In genomic region chr2L:19134814-19135523, dm6 we compare ENCODE assay signal across 6 fruit fly cellular contexts.
A peak's percentile ranks its signal among the peaks of the same experiment; 100 is the strongest.
TF ChIP-seq lines count a peak whose summit lies in the region.

Polr1D (minus strand) TSS chr2L:19135233.

- TF ChIP-seq CTCF in whole organism, embryonic (GFP tag; optimal IDR thresholded peaks at IDR 0.05; lab: Kevin White, UChicago), result no peak

TF ChIP-seq in whole organism, 6 proteins besides CTCF, POLR2A, EP300 and RAD21:
- TF ChIP-seq Dll (optimal IDR thresholded peaks at IDR 0.05; lab: Kevin White, UChicago) (peak; percentile 69), CG8478 (optimal IDR thresholded peaks at IDR 0.05; lab: Kevin White, UChicago) (no peak), EcR (GFP tag; optimal IDR thresholded peaks at IDR 0.05; lab: Kevin White, UChicago) (no peak)
TF ChIP-seq in whole organism: peak in this region for 1.

TF ChIP-seq in whole organism, adult, 20 proteins besides CTCF, POLR2A, EP300 and RAD21:
- peak; percentile 50 for TF ChIP-seq Mnt (GFP tag; optimal IDR thresholded peaks at IDR 0.05; lab: Kevin White, UChicago)
- peak; percentile 98 for TF ChIP-seq pad (GFP tag; optimal IDR thresholded peaks at IDR 0.05; lab: Kevin White, UChicago)
- TF ChIP-seq tj (GFP tag; optimal IDR thresholded peaks at IDR 0.05; lab: Kevin White, UChicago), result peak; percentile 92
- TF ChIP-seq CG14711 (tag; optimal IDR thresholded peaks at IDR 0.05; lab: Kevin White, UChicago), result no peak
- peak; percentile 80 for TF ChIP-seq ovo (GFP tag; optimal IDR thresholded peaks at IDR 0.05; lab: Kevin White, UChicago)

TF ChIP-seq in whole organism, embryonic, 481 proteins besides CTCF, POLR2A, EP300 and RAD21 (continues in another document):
- TF ChIP-seq CG3163 (GFP tag; optimal IDR thresholded peaks at IDR 0.05; lab: Kevin White, UChicago), result no peak
- 0 out of 2 replicates have a peak, but pooled peaks have one; percentile 30 for TF ChIP-seq chm (GFP tag; IDR thresholded peaks at IDR 0.05; lab: Robert Waterston, UW)
- no peak for TF ChIP-seq p53 (GFP tag; optimal IDR thresholded peaks at IDR 0.05; lab: Kevin White, UChicago)
- no peak for TF ChIP-seq ind (GFP tag; optimal IDR thresholded peaks at IDR 0.05; lab: Kevin White, UChicago)
- no peak for TF ChIP-seq Atf3 (GFP tag; optimal IDR thresholded peaks at IDR 0.05; lab: Kevin White, UChicago)
- no peak for TF ChIP-seq CkIIα-i1 (GFP tag; IDR thresholded peaks at IDR 0.05; lab: Robert Waterston, UW)
- TF ChIP-seq bowl (GFP tag; IDR thresholded peaks at IDR 0.05; lab: Robert Waterston, UW), result no peak; the same call in 1 of the 2 replicates
- TF ChIP-seq CG6654 (GFP tag; optimal IDR thresholded peaks at IDR 0.05; lab: Kevin White, UChicago), result no peak
- TF ChIP-seq dimm (GFP tag; IDR thresholded peaks at IDR 0.05; lab: Robert Waterston, UW), result no peak
- TF ChIP-seq CG1792 (GFP tag; optimal IDR thresholded peaks at IDR 0.05; lab: Kevin White, UChicago), result no peak
- TF ChIP-seq CG12391 (tag; optimal IDR thresholded peaks at IDR 0.05; lab: Kevin White, UChicago), result peak; percentile 50
- TF ChIP-seq ato (GFP tag; IDR thresholded peaks at IDR 0.05; lab: Robert Waterston, UW; ENCODE audit: partially characterized antibody), result no peak
- TF ChIP-seq CG17568 (GFP tag; optimal IDR thresholded peaks at IDR 0.05; lab: Kevin White, UChicago), result no peak
- TF ChIP-seq Bteb2 (GFP tag; optimal IDR thresholded peaks at IDR 0.05; lab: Kevin White, UChicago), result no peak
- no peak for TF ChIP-seq CG3281 (GFP tag; optimal IDR thresholded peaks at IDR 0.05; lab: Kevin White, UChicago)
- TF ChIP-seq CG14860 (GFP tag; IDR thresholded peaks at IDR 0.05; lab: Robert Waterston, UW; ENCODE audit: partially characterized antibody), result no peak
- TF ChIP-seq insv (GFP tag; optimal IDR thresholded peaks at IDR 0.05; lab: Kevin White, UChicago), result peak; percentile 55 to 98
- no peak for TF ChIP-seq eyg (GFP tag; optimal IDR thresholded peaks at IDR 0.05; lab: Kevin White, UChicago)
- TF ChIP-seq CG9797 (GFP tag; optimal IDR thresholded peaks at IDR 0.05; lab: Kevin White, UChicago), result no peak
- TF ChIP-seq Side (GFP tag; optimal IDR thresholded peaks at IDR 0.05; lab: Kevin White, UChicago), result no peak

TF ChIP-seq in whole organism, prepupa, 60 proteins besides CTCF, POLR2A, EP300 and RAD21 (continues in another document):
- TF ChIP-seq svp (GFP tag; lab: Kevin White, UChicago) (peak; percentile 84), salr (GFP tag; optimal IDR thresholded peaks at IDR 0.05; lab: Kevin White, UChicago) (peak in 1 of 2 experiments; percentile 26), Lpt (GFP tag; optimal IDR thresholded peaks at IDR 0.05; lab: Kevin White, UChicago) (peak; percentile 50), CG6163 (GFP tag; IDR thresholded peaks at IDR 0.05; lab: Robert Waterston, UW) (peak; percentile 41; the same call in 1 of the 3 replicates), achi (GFP tag; optimal IDR thresholded peaks at IDR 0.05; lab: Kevin White, UChicago) (peak; percentile 60), fd59A (GFP tag; optimal IDR thresholded peaks at IDR 0.05; lab: Kevin White, UChicago) (peak; percentile 20), eg (GFP tag; IDR thresholded peaks at IDR 0.05; lab: Robert Waterston, UW) (peak; percentile 11; the same call in 1 of the 3 replicates), CG32006 (GFP tag; optimal IDR thresholded peaks at IDR 0.05; lab: Kevin White, UChicago) (peak; percentile 38), pdm3 (GFP tag; optimal IDR thresholded peaks at IDR 0.05; lab: Kevin White, UChicago) (no peak), Blimp-1 (GFP tag; optimal IDR thresholded peaks at IDR 0.05; lab: Kevin White, UChicago) (peak; percentile 28), ss (GFP tag; optimal IDR thresholded peaks at IDR 0.05; lab: Kevin White, UChicago) (peak; percentile 26 to 71), CG7368 (GFP tag; optimal IDR thresholded peaks at IDR 0.05; lab: Kevin White, UChicago) (no peak), spab (GFP tag; optimal IDR thresholded peaks at IDR 0.05; lab: Kevin White, UChicago) (peak; percentile 26), CG15336 (GFP tag; IDR thresholded peaks at IDR 0.05; lab: Robert Waterston, UW) (no peak), CG11294 (GFP tag; IDR thresholded peaks at IDR 0.05; lab: Robert Waterston, UW) (no peak), CG11902 (GFP tag; optimal IDR thresholded peaks at IDR 0.05; lab: Kevin White, UChicago) (peak; percentile 26), acj6 (GFP tag; optimal IDR thresholded peaks at IDR 0.05; lab: Kevin White, UChicago) (no peak), fkh (GFP tag; optimal IDR thresholded peaks at IDR 0.05; lab: Kevin White, UChicago) (no peak), CG10631 (GFP tag; optimal IDR thresholded peaks at IDR 0.05; lab: Kevin White, UChicago) (peak; percentile 55), cyc (GFP tag; optimal IDR thresholded peaks at IDR 0.05; lab: Kevin White, UChicago) (peak; percentile 33), CG6808 (GFP tag; optimal IDR thresholded peaks at IDR 0.05; lab: Kevin White, UChicago) (peak; percentile 26), CG6854 (GFP tag; optimal IDR thresholded peaks at IDR 0.05; lab: Kevin White, UChicago) (peak; percentile 47)

TF ChIP-seq in whole organism, pupa, 21 proteins besides CTCF, POLR2A, EP300 and RAD21:
- TF ChIP-seq Snoo (tag; optimal IDR thresholded peaks at IDR 0.05; lab: Kevin White, UChicago), result no peak
- peak; percentile 17 for TF ChIP-seq CG34367 (tag; optimal IDR thresholded peaks at IDR 0.05; lab: Kevin White, UChicago)
- peak; percentile 45; the same call in 1 of the 2 replicates for TF ChIP-seq CG12605 (GFP tag; IDR thresholded peaks at IDR 0.05; lab: Robert Waterston, UW)
- TF ChIP-seq CG14655 (GFP tag; optimal IDR thresholded peaks at IDR 0.05; lab: Kevin White, UChicago), result no peak
- peak; percentile 40 for TF ChIP-seq Ets98B (GFP tag; IDR thresholded peaks at IDR 0.05; lab: Robert Waterston, UW)
- TF ChIP-seq CG4496 (GFP tag; IDR thresholded peaks at IDR 0.05; lab: Robert Waterston, UW), result peak; percentile 43; the same call in 2 of the 3 replicates
- peak; percentile 31 for TF ChIP-seq CG8301 (tag; optimal IDR thresholded peaks at IDR 0.05; lab: Kevin White, UChicago)
- no peak for TF ChIP-seq rn (GFP tag; IDR thresholded peaks at IDR 0.05; lab: Robert Waterston, UW)
- peak; percentile 62 for TF ChIP-seq CG8159 (tag; optimal IDR thresholded peaks at IDR 0.05; lab: Kevin White, UChicago)
- peak; percentile 14 for TF ChIP-seq CG9948 (tag; optimal IDR thresholded peaks at IDR 0.05; lab: Kevin White, UChicago)
- no peak for TF ChIP-seq gl (tag; optimal IDR thresholded peaks at IDR 0.05; lab: Kevin White, UChicago)
- TF ChIP-seq fd96Ca (GFP tag; IDR thresholded peaks at IDR 0.05; lab: Robert Waterston, UW), result peak; percentile 23; the same call in 1 of the 3 replicates
- TF ChIP-seq Pif1B (GFP tag; optimal IDR thresholded peaks at IDR 0.05; lab: Kevin White, UChicago), result no peak
- TF ChIP-seq CG32121 (GFP tag; IDR thresholded peaks at IDR 0.05; lab: Robert Waterston, UW), result no peak; the same call in 1 of the 2 replicates
- TF ChIP-seq CG13204 (GFP tag; optimal IDR thresholded peaks at IDR 0.05; lab: Kevin White, UChicago), result peak; percentile 84
- peak; percentile 94 for TF ChIP-seq EcR (GFP tag; optimal IDR thresholded peaks at IDR 0.05; lab: Kevin White, UChicago)
- TF ChIP-seq Pif1A (GFP tag; optimal IDR thresholded peaks at IDR 0.05; lab: Kevin White, UChicago), result peak; percentile 4
- peak; percentile 41 for TF ChIP-seq CG15710 (tag; optimal IDR thresholded peaks at IDR 0.05; lab: Kevin White, UChicago)
- no peak for TF ChIP-seq CG17806 (tag; optimal IDR thresholded peaks at IDR 0.05; lab: Kevin White, UChicago)
- TF ChIP-seq D1 (tag; optimal IDR thresholded peaks at IDR 0.05; lab: Kevin White, UChicago), result no peak
- TF ChIP-seq CG10348 (GFP tag; IDR thresholded peaks at IDR 0.05; lab: Robert Waterston, UW), result no peak

TF ChIP-seq in whole organism, wandering third instar larva, 38 proteins besides CTCF, POLR2A, EP300 and RAD21:
- peak; percentile 29 for TF ChIP-seq Hnf4 (GFP tag; optimal IDR thresholded peaks at IDR 0.05; lab: Kevin White, UChicago)
- TF ChIP-seq rgr (GFP tag; optimal IDR thresholded peaks at IDR 0.05; lab: Kevin White, UChicago), result no peak
- TF ChIP-seq Sp1 (GFP tag; optimal IDR thresholded peaks at IDR 0.05; lab: Kevin White, UChicago), result peak; percentile 27
- TF ChIP-seq h (GFP tag; optimal IDR thresholded peaks at IDR 0.05; lab: Kevin White, UChicago), result peak; percentile 12
- TF ChIP-seq psq (GFP tag; optimal IDR thresholded peaks at IDR 0.05; lab: Kevin White, UChicago), result peak; percentile 72
- peak; percentile 17 for TF ChIP-seq fru (GFP tag; optimal IDR thresholded peaks at IDR 0.05; lab: Kevin White, UChicago)
- TF ChIP-seq dmrt93B (GFP tag; optimal IDR thresholded peaks at IDR 0.05; lab: Kevin White, UChicago), result no peak
- no peak for TF ChIP-seq Rel (GFP tag; optimal IDR thresholded peaks at IDR 0.05; lab: Kevin White, UChicago)
- TF ChIP-seq Rel (tag; optimal IDR thresholded peaks at IDR 0.05; lab: Kevin White, UChicago), result peak; percentile 49
- TF ChIP-seq Jra (GFP tag; optimal IDR thresholded peaks at IDR 0.05; lab: Kevin White, UChicago), result peak; percentile 88
- TF ChIP-seq Hr78 (GFP tag; optimal IDR thresholded peaks at IDR 0.05; lab: Kevin White, UChicago), result no peak
- peak; percentile 70 for TF ChIP-seq woc (GFP tag; optimal IDR thresholded peaks at IDR 0.05; lab: Kevin White, UChicago)
- TF ChIP-seq Dif (GFP tag; optimal IDR thresholded peaks at IDR 0.05; lab: Kevin White, UChicago; ENCODE audit: partially characterized antibody), result peak; percentile 45
- no peak for TF ChIP-seq Myc (optimal IDR thresholded peaks at IDR 0.05; lab: Kevin White, UChicago)
- TF ChIP-seq CG9705 (GFP tag; optimal IDR thresholded peaks at IDR 0.05; lab: Kevin White, UChicago), result no peak
- peak in 1 of 2 experiments; percentile 52 for TF ChIP-seq foxo (GFP tag; optimal IDR thresholded peaks at IDR 0.05; lab: Kevin White, UChicago)
- peak; percentile 63 for TF ChIP-seq br (GFP tag; optimal IDR thresholded peaks at IDR 0.05; lab: Kevin White, UChicago)
- no peak for TF ChIP-seq N (GFP tag; optimal IDR thresholded peaks at IDR 0.05; lab: Kevin White, UChicago)
